Worm (Caenorhabditis elegans) whole organism, early embryonic: ENCODE measurements around the gene C01C4.2.

Source experiments
- ama-1 ChIP-seq: fragments of 150-350 bp; optimal IDR thresholded peaks from 2 replicates; lab custom pipeline; 2014
- ceh-36 ChIP-seq: sonication (generic microtip); optimal IDR thresholded peaks from 2 replicates; lab custom pipeline; 2016; ENCODE audit warnings: missing genetic modification characterization, inconsistent platforms, missing compliant biosample characterization

DNA sequence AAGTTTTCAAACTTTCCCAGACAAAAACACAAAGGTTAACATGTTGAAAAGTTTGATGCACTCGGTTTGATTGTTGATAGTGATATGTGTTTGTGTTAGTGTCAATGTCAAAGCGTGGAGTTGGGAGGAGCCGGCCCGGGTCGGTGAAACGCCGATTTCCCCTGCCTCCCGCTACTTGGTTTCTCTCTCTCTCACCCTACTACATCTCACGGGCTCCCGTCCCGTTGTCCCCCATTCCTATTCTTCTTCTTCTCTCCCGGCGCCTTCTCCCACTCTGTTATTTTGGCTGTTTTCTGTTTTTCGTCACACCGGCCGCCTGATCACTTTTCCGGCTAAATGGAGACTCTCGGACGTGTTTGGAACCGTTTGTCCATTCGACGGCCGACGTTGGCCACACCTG, 8.6 kb upstream of the C01C4.2 start:
- TF ChIP-seq ceh-36 (tag; lab: Kevin White, UChicago) (no peak), ama-1 (lab: Kevin White, UChicago) (no peak)
